Worm (Caenorhabditis elegans): ENCODE measurements around the gene srh-45.

DNA sequence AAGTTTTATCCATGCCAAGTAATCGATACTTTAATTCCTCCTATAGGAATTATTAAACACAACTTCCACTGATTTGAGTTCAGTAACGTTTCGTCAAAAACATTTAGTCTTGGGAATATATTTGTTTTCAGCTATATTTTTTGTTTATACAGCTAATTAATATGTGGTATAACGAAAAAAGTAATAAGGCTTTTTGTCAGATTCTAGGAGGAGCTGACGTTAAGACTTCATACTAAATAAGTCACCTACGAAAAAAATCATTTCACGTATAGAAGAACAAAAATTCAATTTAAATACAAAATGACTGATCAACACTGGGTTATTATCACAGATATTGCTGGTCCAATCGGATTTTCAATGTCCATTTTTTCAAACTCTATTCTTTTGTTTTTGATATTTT is 36.0 kb downstream of the srh-45 start, which contains the start of gene str-115:
- no peak for TF ChIP-seq nhr-23 (tag; optimal IDR thresholded peaks at IDR 0.05)
- TF ChIP-seq mdl-1 (tag; optimal IDR thresholded peaks at IDR 0.05): no peak
- TF ChIP-seq snpc-4 (tag; optimal IDR thresholded peaks at IDR 0.05): no peak
- TF ChIP-seq unc-62 (GFP tag; optimal IDR thresholded peaks at IDR 0.05): no peak
- no peak for TF ChIP-seq ceh-16 (tag; optimal IDR thresholded peaks at IDR 0.05)
